Fruit fly (Drosophila melanogaster) whole organism: ENCODE results near the gene Mip.

ENCODE experiments used
- CG8478 ChIP-seq: fragments of >200 bp; optimal IDR thresholded peaks from 2 replicates; lab custom pipeline; 2018; ENCODE audit warnings: inconsistent platforms
- Dll ChIP-seq: fragments of >200 bp; optimal IDR thresholded peaks from 2 replicates; lab custom pipeline; 2017
- EcR ChIP-seq, 2 experiments: fragments of >200 bp; optimal IDR thresholded peaks; 2 replicates each; lab custom pipeline; 2017; ENCODE audit warnings: missing biosample characterization in 2 of 2, missing genetic modification characterization in 2 of 2, missing genetic modification reagents in 2 of 2
- pan ChIP-seq: fragments of >200 bp; optimal IDR thresholded peaks from 2 replicates; lab custom pipeline; 2017
- psq ChIP-seq: fragments of >200 bp; optimal IDR thresholded peaks from 2 replicates; lab custom pipeline; 2017
- usp ChIP-seq: fragments of >200 bp; optimal IDR thresholded peaks from 2 replicates; lab custom pipeline; 2017; ENCODE audit warnings: missing biosample characterization, missing genetic modification characterization, mixed read lengths

Gene Mip

dm6 chr3L:17344596-17344995 lies 4.9 kb downstream of the Mip start, which contains the start of gene brv2:
Gene brv2 (minus strand): TSS chr3L:17344696.
- TF ChIP-seq Dll (lab: Kevin White, UChicago) (no peak), EcR (GFP tag; optimal IDR thresholded peaks at IDR 0.05; lab: Kevin White, UChicago) (no peak), pan (lab: Kevin White, UChicago) (no peak), usp (GFP tag; lab: Kevin White, UChicago) (no peak), CG8478 (lab: Kevin White, UChicago) (no peak), psq (lab: Kevin White, UChicago) (no peak)

DNA sequence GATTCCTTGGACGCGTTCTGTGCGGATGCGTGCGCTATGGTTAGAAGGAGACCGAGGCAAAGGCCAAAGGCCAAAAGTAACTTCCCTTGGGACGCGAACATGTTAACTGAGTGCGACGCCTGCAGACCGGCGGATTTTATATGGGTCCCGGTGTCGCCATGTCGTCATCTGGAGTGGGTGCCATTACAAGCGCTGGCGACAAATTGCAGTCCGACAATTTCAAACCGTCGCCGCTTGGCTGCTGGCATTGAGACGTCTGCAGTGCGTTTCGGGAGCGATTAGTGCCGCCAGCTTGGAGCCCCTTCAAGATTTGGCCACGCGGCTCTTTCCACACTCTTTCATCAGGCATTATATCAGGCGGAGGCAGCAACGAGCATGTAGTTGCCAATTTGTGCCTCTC lies 8.2 kb downstream of the Mip start, which contains the start of gene CG13727:
CG13727 (minus strand) TSS at position 101 of the 400 bp plus-strand sequence.
- TF ChIP-seq EcR (GFP tag; optimal IDR thresholded peaks at IDR 0.05; lab: Kevin White, UChicago) (no peak), Dll (lab: Kevin White, UChicago) (no peak), CG8478 (lab: Kevin White, UChicago) (no peak), psq (lab: Kevin White, UChicago) (no peak), pan (lab: Kevin White, UChicago) (no peak), usp (GFP tag; lab: Kevin White, UChicago) (no peak)

DNA sequence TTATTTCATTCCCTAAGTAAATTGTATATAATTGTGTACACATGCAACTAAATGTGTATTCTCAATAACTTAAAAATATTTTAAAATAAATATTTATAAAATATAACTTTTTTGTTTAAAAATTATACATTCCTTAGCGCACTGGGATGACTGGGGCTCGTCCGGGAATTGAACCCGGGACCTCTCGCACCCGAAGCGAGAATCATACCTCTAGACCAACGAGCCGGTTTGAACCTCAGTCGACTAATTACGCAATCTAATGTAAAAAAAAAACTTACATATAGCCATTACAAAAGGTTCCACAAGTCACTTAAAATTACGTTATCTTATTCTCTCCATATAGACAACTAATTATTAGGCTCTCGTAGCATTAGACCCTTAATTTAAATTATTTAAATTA lies 9.7 kb downstream of the Mip start:
- TF ChIP-seq CG8478 (lab: Kevin White, UChicago) (no peak), EcR (GFP tag; optimal IDR thresholded peaks at IDR 0.05; lab: Kevin White, UChicago) (no peak), usp (GFP tag; lab: Kevin White, UChicago) (no peak), psq (lab: Kevin White, UChicago) (no peak), pan (lab: Kevin White, UChicago) (no peak), Dll (lab: Kevin White, UChicago) (no peak)

DNA sequence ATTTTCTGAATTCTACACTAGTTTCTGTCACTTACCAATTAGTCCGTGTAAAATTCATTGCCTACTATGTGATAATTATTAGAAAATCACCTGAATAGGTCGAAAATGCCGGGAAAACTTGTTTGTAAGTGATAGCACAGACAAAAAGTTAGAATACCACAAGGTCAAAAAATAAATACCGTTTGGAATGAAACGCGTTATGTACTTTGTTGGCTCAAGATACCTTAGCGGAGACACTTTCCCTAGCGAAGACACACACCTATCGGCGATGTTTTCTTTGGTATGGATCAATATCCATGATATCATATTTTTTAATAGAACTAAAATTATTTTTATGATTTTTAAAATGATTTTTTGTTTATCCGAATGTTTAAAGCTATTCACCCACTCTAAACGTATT lies 10.3 kb downstream of the Mip start, which contains the start of gene CG6479:
CG6479 (minus strand) TSS at position 141 of the 400 bp plus-strand sequence.
- TF ChIP-seq usp (GFP tag; lab: Kevin White, UChicago) (no peak), EcR (GFP tag; optimal IDR thresholded peaks at IDR 0.05; lab: Kevin White, UChicago) (no peak), Dll (lab: Kevin White, UChicago) (no peak), psq (lab: Kevin White, UChicago) (no peak), pan (lab: Kevin White, UChicago) (no peak), CG8478 (lab: Kevin White, UChicago) (no peak)

DNA sequence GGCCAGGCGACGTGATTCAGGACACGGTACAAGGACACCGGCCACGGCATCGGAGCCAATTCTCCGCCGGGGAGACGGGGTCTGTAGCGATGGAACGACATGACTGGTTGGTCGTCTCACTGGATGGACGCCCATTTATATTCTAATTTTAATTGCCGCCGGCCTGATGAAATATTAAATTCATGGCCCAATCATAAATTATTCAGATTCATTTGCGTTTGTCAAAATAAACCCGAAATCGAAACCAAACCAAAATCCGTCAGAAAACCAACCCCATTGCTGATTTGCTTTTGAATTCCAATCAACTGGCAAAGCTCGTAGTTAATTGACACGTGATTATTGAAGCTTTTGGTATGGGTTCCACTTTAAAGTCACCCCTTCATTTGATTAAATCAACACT lies 20.4 kb downstream of the Mip start, which contains the start of gene Or74a:
Or74a (minus strand) TSS at position 101 of the 400 bp plus-strand sequence.
- TF ChIP-seq usp (GFP tag; lab: Kevin White, UChicago): no peak
- TF ChIP-seq pan (lab: Kevin White, UChicago): no peak
- no peak for TF ChIP-seq EcR (GFP tag; optimal IDR thresholded peaks at IDR 0.05; lab: Kevin White, UChicago)
- no peak for TF ChIP-seq CG8478 (lab: Kevin White, UChicago)
- no peak for TF ChIP-seq Dll (lab: Kevin White, UChicago)

- TF ChIP-seq usp (GFP tag; lab: Kevin White, UChicago): no peak
- no peak for TF ChIP-seq CG8478 (lab: Kevin White, UChicago)
- no peak for TF ChIP-seq EcR (GFP tag; optimal IDR thresholded peaks at IDR 0.05; lab: Kevin White, UChicago)
- no peak for TF ChIP-seq psq (lab: Kevin White, UChicago)
These were observed 24.0 kb downstream of the Mip start, which contains the start of gene CG13725 for dm6 chr3L:17325418-17325817. Gene CG13725 (minus strand): TSS chr3L:17325518.

dm6 chr3L:17322541-17322940 lies 26.9 kb downstream of the Mip start, which contains the start of gene CG13724:
Gene CG13724 (plus strand): TSS chr3L:17322841.
- TF ChIP-seq psq (lab: Kevin White, UChicago) (no peak), usp (GFP tag; lab: Kevin White, UChicago) (no peak), EcR (GFP tag; optimal IDR thresholded peaks at IDR 0.05; lab: Kevin White, UChicago) (no peak), pan (lab: Kevin White, UChicago) (no peak), Dll (lab: Kevin White, UChicago) (no peak), CG8478 (lab: Kevin White, UChicago) (no peak)

- TF ChIP-seq psq (lab: Kevin White, UChicago) (no peak), Dll (lab: Kevin White, UChicago) (no peak), EcR (GFP tag; optimal IDR thresholded peaks at IDR 0.05; lab: Kevin White, UChicago) (no peak), CG8478 (lab: Kevin White, UChicago) (no peak), pan (lab: Kevin White, UChicago) (no peak), usp (GFP tag; lab: Kevin White, UChicago) (no peak)
These were observed 28.8 kb downstream of the Mip start, which contains the start of gene ND-24L for dm6 chr3L:17320711-17321110. Gene ND-24L (minus strand): TSS chr3L:17320811.

DNA sequence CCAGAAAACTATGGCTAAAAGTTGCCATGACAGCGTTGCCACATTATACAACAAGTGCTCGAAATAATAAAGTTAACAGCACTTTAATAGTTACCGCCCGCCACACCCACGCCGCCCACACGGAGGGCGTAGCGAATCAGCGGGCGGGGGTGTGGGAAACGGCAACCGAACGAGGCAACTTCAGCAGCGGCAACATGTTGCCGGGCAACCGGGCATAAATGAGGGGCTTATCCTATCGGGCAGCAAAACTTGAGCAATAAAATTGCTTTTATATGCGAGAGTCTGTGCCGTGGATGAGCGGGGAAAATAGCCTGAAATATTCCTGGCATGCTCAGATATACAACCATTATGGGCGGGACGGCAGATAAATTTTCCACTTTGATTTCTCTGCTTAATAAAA lies 33.2 kb downstream of the Mip start:
- TF ChIP-seq usp (GFP tag; lab: Kevin White, UChicago) (no peak), Dll (lab: Kevin White, UChicago) (no peak), EcR (GFP tag; optimal IDR thresholded peaks at IDR 0.05; lab: Kevin White, UChicago) (no peak), pan (lab: Kevin White, UChicago) (no peak), psq (lab: Kevin White, UChicago) (no peak), CG8478 (lab: Kevin White, UChicago) (no peak)

DNA sequence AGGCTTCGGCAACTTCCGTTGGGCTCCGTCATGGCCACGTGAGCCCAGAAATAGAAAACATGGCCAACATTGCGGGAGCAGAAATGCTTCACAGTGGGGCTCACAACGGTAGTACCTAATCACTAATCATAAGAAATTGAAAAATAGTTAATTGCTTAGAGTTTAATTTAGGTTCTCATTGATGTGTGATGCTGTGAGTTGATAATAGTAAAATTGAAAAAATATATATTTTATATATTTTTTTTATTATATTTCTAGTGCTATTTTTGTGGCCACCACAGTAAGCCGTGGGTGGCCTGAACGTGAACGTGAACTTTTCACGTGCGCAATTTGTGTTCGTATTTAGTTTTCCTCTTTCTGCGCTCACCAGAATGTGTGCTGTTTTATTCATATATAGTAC lies 39.0 kb downstream of the Mip start:
- TF ChIP-seq usp (GFP tag; lab: Kevin White, UChicago) (no peak), pan (lab: Kevin White, UChicago) (no peak), CG8478 (lab: Kevin White, UChicago) (no peak), psq (lab: Kevin White, UChicago) (no peak), Dll (lab: Kevin White, UChicago) (no peak), EcR (GFP tag; optimal IDR thresholded peaks at IDR 0.05; lab: Kevin White, UChicago) (no peak)
